Worm (Caenorhabditis elegans): ENCODE measurements around the gene C44B7.11.
A peak's percentile ranks its signal among the peaks of the same experiment; 100 is the strongest.

The C44B7.11 gene

ce11 chrII:6877881-6878280, 19.5 kb downstream of the C44B7.11 start:
- no peak for TF ChIP-seq zip-8 (tag; optimal IDR thresholded peaks at IDR 0.05)

- no peak for TF ChIP-seq blmp-1 (tag; optimal IDR thresholded peaks at IDR 0.05)
- no peak for TF ChIP-seq pha-4 (tag; optimal IDR thresholded peaks at IDR 0.05)
- TF ChIP-seq zip-8 (tag; optimal IDR thresholded peaks at IDR 0.05), result no peak
- no peak for TF ChIP-seq unc-62 (GFP tag; optimal IDR thresholded peaks at IDR 0.05)
- no peak for TF ChIP-seq nhr-76 (tag; optimal IDR thresholded peaks at IDR 0.05)
- TF ChIP-seq snpc-4 (tag; optimal IDR thresholded peaks at IDR 0.05), result no peak
- no peak for TF ChIP-seq lsy-2 (tag; optimal IDR thresholded peaks at IDR 0.05)
- TF ChIP-seq hlh-1 (tag; optimal IDR thresholded peaks at IDR 0.05), result no peak
- TF ChIP-seq M03D4.4 (tag; optimal IDR thresholded peaks at IDR 0.05), result no peak
- no peak for TF ChIP-seq nhr-28 (tag; optimal IDR thresholded peaks at IDR 0.05)
- no peak for TF ChIP-seq mep-1 (tag; optimal IDR thresholded peaks at IDR 0.05)
- no peak for TF ChIP-seq drap-1 (GFP tag; optimal IDR thresholded peaks at IDR 0.05)
- TF ChIP-seq nhr-12 (tag; optimal IDR thresholded peaks at IDR 0.05), result no peak
Observed at ce11 chrII:6876957-6877356, 20.4 kb downstream of the C44B7.11 start, which contains the start of gene slc-36.5. Gene slc-36.5, minus strand, starts transcription at chrII:6877057.

- TF ChIP-seq ceh-39 (tag; optimal IDR thresholded peaks at IDR 0.05) (no peak), elt-1 (tag; optimal IDR thresholded peaks at IDR 0.05; ENCODE audit: borderline replicate concordance, insufficient read depth) (no peak), lin-32 (GFP tag; optimal IDR thresholded peaks at IDR 0.05) (no peak), flh-1 (GFP tag; optimal IDR thresholded peaks at IDR 0.05) (no peak), mls-2 (tag; optimal IDR thresholded peaks at IDR 0.05) (no peak), lsy-2 (tag; optimal IDR thresholded peaks at IDR 0.05) (no peak), ceh-83 (GFP tag; optimal IDR thresholded peaks at IDR 0.05) (no peak)
Observed at ce11 chrII:6872493-6872892, 24.8 kb downstream of the C44B7.11 start, which contains the start of gene C44B7.5. Gene C44B7.5, minus strand, starts transcription at chrII:6872593.

ce11 chrII:6870803-6871202, 26.5 kb downstream of the C44B7.11 start, which contains the start of gene clhm-1:
Gene clhm-1, minus strand, starts transcription at chrII:6871009.
- TF ChIP-seq hlh-1 (tag; optimal IDR thresholded peaks at IDR 0.05) (peak; percentile 62), drap-1 (GFP tag; optimal IDR thresholded peaks at IDR 0.05) (no peak)

ce11 chrII:6863652-6864051, 33.7 kb downstream of the C44B7.11 start, which contains the start of gene aff-1:
Gene aff-1, minus strand, starts transcription at chrII:6863752.
- TF ChIP-seq flh-1 (GFP tag; optimal IDR thresholded peaks at IDR 0.05) (no peak), ceh-83 (GFP tag; optimal IDR thresholded peaks at IDR 0.05) (no peak)

- no peak for TF ChIP-seq mep-1 (tag; optimal IDR thresholded peaks at IDR 0.05)
- TF ChIP-seq elt-1 (tag; optimal IDR thresholded peaks at IDR 0.05; ENCODE audit: borderline replicate concordance, insufficient read depth), result no peak
- no peak for TF ChIP-seq unc-39 (tag; optimal IDR thresholded peaks at IDR 0.05)
- no peak for TF ChIP-seq lin-13 (tag; optimal IDR thresholded peaks at IDR 0.05)
- no peak for TF ChIP-seq sptf-1 (tag; optimal IDR thresholded peaks at IDR 0.05)
- TF ChIP-seq sem-2 (GFP tag; optimal IDR thresholded peaks at IDR 0.05), result no peak
- no peak for TF ChIP-seq zip-8 (tag; optimal IDR thresholded peaks at IDR 0.05)
- TF ChIP-seq bed-3 (GFP tag; optimal IDR thresholded peaks at IDR 0.05), result no peak
- no peak for TF ChIP-seq blmp-1 (tag; optimal IDR thresholded peaks at IDR 0.05)
- no peak for TF ChIP-seq cnd-1 (tag; optimal IDR thresholded peaks at IDR 0.05)
- no peak for TF ChIP-seq lin-32 (GFP tag; optimal IDR thresholded peaks at IDR 0.05)
- TF ChIP-seq drap-1 (GFP tag; optimal IDR thresholded peaks at IDR 0.05), result no peak
- no peak for TF ChIP-seq mab-5 (tag; optimal IDR thresholded peaks at IDR 0.05)
- TF ChIP-seq ceh-43 (GFP tag; optimal IDR thresholded peaks at IDR 0.05), result no peak
- TF ChIP-seq nhr-28 (tag; optimal IDR thresholded peaks at IDR 0.05), result no peak
- TF ChIP-seq elt-3 (tag; optimal IDR thresholded peaks at IDR 0.05), result no peak
- TF ChIP-seq snpc-4 (tag; optimal IDR thresholded peaks at IDR 0.05), result no peak
- no peak for TF ChIP-seq unc-62 (GFP tag; optimal IDR thresholded peaks at IDR 0.05)
- no peak for TF ChIP-seq ces-1 (GFP tag; optimal IDR thresholded peaks at IDR 0.05)
Observed at ce11 chrII:6860043-6860442, 37.3 kb downstream of the C44B7.11 start.

ce11 chrII:6858835-6859234, 38.5 kb downstream of the C44B7.11 start:
- TF ChIP-seq hlh-1 (tag; optimal IDR thresholded peaks at IDR 0.05) (peak; percentile 10), unc-62 (GFP tag; optimal IDR thresholded peaks at IDR 0.05) (peak; percentile 57), pha-4 (tag; optimal IDR thresholded peaks at IDR 0.05) (peak; percentile 75), mls-2 (tag; optimal IDR thresholded peaks at IDR 0.05) (peak; percentile 80), unc-120 (tag; optimal IDR thresholded peaks at IDR 0.05; ENCODE audit: poor library complexity, severe bottlenecking) (peak; percentile 38), elt-3 (tag; optimal IDR thresholded peaks at IDR 0.05) (no peak), sptf-1 (tag; optimal IDR thresholded peaks at IDR 0.05) (peak; percentile 71), ceh-39 (tag; optimal IDR thresholded peaks at IDR 0.05) (no peak), drap-1 (GFP tag; optimal IDR thresholded peaks at IDR 0.05) (peak; percentile 15), nhr-237 (tag; optimal IDR thresholded peaks at IDR 0.05) (peak; percentile 30), M03D4.4 (tag; optimal IDR thresholded peaks at IDR 0.05) (peak; percentile 28), snpc-4 (tag; optimal IDR thresholded peaks at IDR 0.05) (no peak), unc-39 (tag; optimal IDR thresholded peaks at IDR 0.05) (no peak), ces-1 (GFP tag; optimal IDR thresholded peaks at IDR 0.05) (peak; percentile 65), tbx-8 (GFP tag; optimal IDR thresholded peaks at IDR 0.05) (no peak), ham-2 (GFP tag; optimal IDR thresholded peaks at IDR 0.05) (peak; percentile 46), lin-13 (tag; optimal IDR thresholded peaks at IDR 0.05) (peak; percentile 62), mep-1 (tag; optimal IDR thresholded peaks at IDR 0.05) (peak; percentile 17)

Data from whole organism, mixed stage, embryonic.